Worm (Caenorhabditis elegans): Measurements from ENCODE around the gene ZK792.1.

ZK792.1 gene

ce11 chrIV:11646908-11647307 lies 12.7 kb upstream of the ZK792.1 start:
- no peak for TF ChIP-seq tra-4 (tag; optimal IDR thresholded peaks at IDR 0.05)
- TF ChIP-seq scrt-1 (GFP tag; IDR thresholded peaks at IDR 0.05): no peak
- no peak for TF ChIP-seq sea-1 (GFP tag; conservative IDR thresholded peaks at IDR 0.05)
- no peak for TF ChIP-seq hmg-4 (GFP tag; optimal IDR thresholded peaks at IDR 0.05)
- TF ChIP-seq hmbx-1 (tag; optimal IDR thresholded peaks at IDR 0.05): no peak
- no peak for TF ChIP-seq ceh-13 (GFP tag; optimal IDR thresholded peaks at IDR 0.05)
- TF ChIP-seq ceh-36 (tag; optimal IDR thresholded peaks at IDR 0.05): no peak
- TF ChIP-seq hnd-1 (tag; optimal IDR thresholded peaks at IDR 0.05): no peak
- no peak for TF ChIP-seq flt-1 (GFP tag; IDR thresholded peaks at IDR 0.05)
- TF ChIP-seq B0310.2 (tag; optimal IDR thresholded peaks at IDR 0.05): no peak
- no peak for TF ChIP-seq aly-1 (tag; optimal IDR thresholded peaks at IDR 0.05)
- no peak for TF ChIP-seq tbx-37 (GFP tag; conservative IDR thresholded peaks at IDR 0.05)
- TF ChIP-seq ets-7 (tag; optimal IDR thresholded peaks at IDR 0.05): no peak
- no peak for TF ChIP-seq ama-1 (optimal IDR thresholded peaks at IDR 0.05)
- TF ChIP-seq tbx-11 (GFP tag; IDR thresholded peaks at IDR 0.05): no peak
- no peak for TF ChIP-seq pes-1 (GFP tag; IDR thresholded peaks at IDR 0.05)

ce11 chrIV:11649031-11649430 lies 10.6 kb upstream of the ZK792.1 start, which contains the start of gene ZK809.8:
Gene ZK809.8 (minus strand): TSS chrIV:11649064.
- no peak for TF ChIP-seq hmbx-1 (tag; optimal IDR thresholded peaks at IDR 0.05)
- TF ChIP-seq F13C5.2 (tag; optimal IDR thresholded peaks at IDR 0.05): no peak
- TF ChIP-seq ama-1 (optimal IDR thresholded peaks at IDR 0.05): no peak
- no peak for TF ChIP-seq tra-4 (tag; optimal IDR thresholded peaks at IDR 0.05)
- TF ChIP-seq sea-1 (GFP tag; conservative IDR thresholded peaks at IDR 0.05): no peak
- TF ChIP-seq scrt-1 (GFP tag; IDR thresholded peaks at IDR 0.05): no peak
- no peak for TF ChIP-seq aly-1 (tag; optimal IDR thresholded peaks at IDR 0.05)
- no peak for TF ChIP-seq hmg-4 (GFP tag; optimal IDR thresholded peaks at IDR 0.05)
- TF ChIP-seq ceh-13 (GFP tag; optimal IDR thresholded peaks at IDR 0.05): no peak

DNA sequence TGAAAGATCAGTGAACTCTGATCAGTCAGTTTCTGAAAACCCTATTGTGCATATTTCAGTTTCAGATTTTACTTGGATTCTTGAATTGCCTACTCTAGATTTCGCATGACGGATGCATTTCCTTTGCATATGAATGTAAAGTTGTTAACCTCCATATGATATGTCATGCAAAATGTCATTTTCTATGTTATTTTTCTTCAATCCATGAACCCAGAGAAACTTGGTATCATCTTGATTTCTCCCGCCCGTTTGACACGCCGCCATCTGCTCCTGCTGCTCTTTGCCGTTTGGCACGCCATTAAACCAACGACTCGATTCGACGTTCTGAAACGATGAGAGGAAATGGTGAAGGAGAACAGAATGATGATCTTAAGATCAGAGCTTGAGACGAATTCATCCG lies 9.3 kb upstream of the ZK792.1 start:
- no peak for TF ChIP-seq pes-1 (GFP tag; IDR thresholded peaks at IDR 0.05)
- TF ChIP-seq hmg-4 (GFP tag; optimal IDR thresholded peaks at IDR 0.05): no peak
- TF ChIP-seq scrt-1 (GFP tag; IDR thresholded peaks at IDR 0.05): no peak
- no peak for TF ChIP-seq aly-1 (tag; optimal IDR thresholded peaks at IDR 0.05)
- no peak for TF ChIP-seq F13C5.2 (tag; optimal IDR thresholded peaks at IDR 0.05)
- TF ChIP-seq ama-1 (optimal IDR thresholded peaks at IDR 0.05): no peak
- no peak for TF ChIP-seq hmbx-1 (tag; optimal IDR thresholded peaks at IDR 0.05)
- TF ChIP-seq B0310.2 (tag; optimal IDR thresholded peaks at IDR 0.05): no peak
- TF ChIP-seq tra-4 (tag; optimal IDR thresholded peaks at IDR 0.05): no peak
- TF ChIP-seq ets-7 (tag; optimal IDR thresholded peaks at IDR 0.05): no peak
- TF ChIP-seq ceh-13 (GFP tag; optimal IDR thresholded peaks at IDR 0.05): no peak
- no peak for TF ChIP-seq flt-1 (GFP tag; IDR thresholded peaks at IDR 0.05)
- TF ChIP-seq ceh-36 (tag; optimal IDR thresholded peaks at IDR 0.05): no peak

ce11 chrIV:11651965-11652453 lies 7.6 kb upstream of the ZK792.1 start, which contains the start of the genes acl-3 and ndub-6:
Gene acl-3 (minus strand): TSS chrIV:11652023.
Gene ndub-6 (plus strand): TSS chrIV:11652403.
- no peak for TF ChIP-seq sea-1 (GFP tag; conservative IDR thresholded peaks at IDR 0.05)
- no peak for TF ChIP-seq hmbx-1 (tag; optimal IDR thresholded peaks at IDR 0.05)
- TF ChIP-seq flt-1 (GFP tag; IDR thresholded peaks at IDR 0.05): no peak
- no peak for TF ChIP-seq F13C5.2 (tag; optimal IDR thresholded peaks at IDR 0.05)
- no peak for TF ChIP-seq ets-7 (tag; optimal IDR thresholded peaks at IDR 0.05)
- no peak for TF ChIP-seq B0310.2 (tag; optimal IDR thresholded peaks at IDR 0.05)
- TF ChIP-seq pes-1 (GFP tag; IDR thresholded peaks at IDR 0.05): no peak
- TF ChIP-seq ama-1 (optimal IDR thresholded peaks at IDR 0.05): no peak
- TF ChIP-seq tbx-37 (GFP tag; conservative IDR thresholded peaks at IDR 0.05): no peak

DNA sequence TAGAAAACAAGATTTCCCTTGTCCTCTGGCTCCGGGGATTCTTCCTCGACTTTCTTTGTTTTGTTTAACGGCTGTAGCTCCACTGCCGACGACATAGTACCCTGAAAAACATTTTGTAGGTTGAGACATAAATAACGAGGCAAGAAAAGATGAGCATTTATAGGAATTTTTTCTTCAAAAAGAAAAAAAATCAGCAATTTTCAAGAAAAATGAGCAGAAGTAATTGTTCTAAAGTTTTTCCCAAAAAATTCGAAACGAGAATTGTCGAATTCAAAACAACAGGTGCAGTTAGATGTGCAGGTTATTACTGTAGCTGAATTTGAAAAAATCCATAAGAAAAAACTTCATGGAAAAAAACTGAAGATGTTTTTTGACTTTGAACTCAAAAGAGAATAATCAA lies 4.3 kb upstream of the ZK792.1 start, which contains the start of gene ent-1:
ent-1 (minus strand) TSS at position 101 of the 400 bp plus-strand sequence.
- TF ChIP-seq ets-7 (tag; optimal IDR thresholded peaks at IDR 0.05) (no peak), tra-4 (tag; optimal IDR thresholded peaks at IDR 0.05) (no peak), hnd-1 (tag; optimal IDR thresholded peaks at IDR 0.05) (no peak), sea-1 (GFP tag; conservative IDR thresholded peaks at IDR 0.05) (no peak), aly-1 (tag; optimal IDR thresholded peaks at IDR 0.05) (no peak), scrt-1 (GFP tag; IDR thresholded peaks at IDR 0.05) (no peak), hmg-4 (GFP tag; optimal IDR thresholded peaks at IDR 0.05) (no peak)

DNA sequence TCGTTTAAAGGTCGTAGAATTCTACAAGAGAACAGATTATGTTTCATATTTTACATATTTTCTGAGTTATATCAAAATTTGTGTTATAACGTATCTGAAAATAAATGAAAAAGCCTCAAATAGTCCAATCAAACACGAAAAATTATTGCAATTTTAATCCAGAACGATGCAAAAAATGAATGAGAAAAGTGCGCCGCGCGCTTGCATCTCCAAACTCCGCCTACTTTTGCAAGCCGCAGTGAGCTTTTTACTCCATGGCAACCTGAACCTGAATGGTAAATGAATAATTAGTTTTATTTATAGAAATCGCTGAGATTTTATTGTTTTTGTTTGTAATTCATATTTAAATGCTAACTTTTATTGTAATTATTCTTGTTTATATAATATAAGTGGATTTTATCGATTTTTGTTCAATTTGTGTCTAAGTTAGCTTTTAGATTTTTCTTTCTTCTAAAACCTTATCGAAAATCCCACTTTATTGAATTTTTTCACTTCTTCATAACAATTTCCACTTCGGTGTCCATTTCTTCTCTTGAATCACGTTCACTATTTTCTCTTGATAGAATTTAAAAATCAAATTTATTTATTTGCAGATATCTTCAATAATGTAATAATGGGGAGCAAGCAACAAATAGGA lies 3.4 kb upstream of the ZK792.1 start, which contains the start of gene ZK809.5:
ZK809.5 (plus strand) TSS at position 587 of the 637 bp plus-strand sequence.
- TF ChIP-seq ama-1 (optimal IDR thresholded peaks at IDR 0.05) (no peak), scrt-1 (GFP tag; IDR thresholded peaks at IDR 0.05) (no peak), hmg-4 (GFP tag; optimal IDR thresholded peaks at IDR 0.05) (no peak), tbx-37 (GFP tag; conservative IDR thresholded peaks at IDR 0.05) (no peak), hmbx-1 (tag; optimal IDR thresholded peaks at IDR 0.05) (no peak), hnd-1 (tag; optimal IDR thresholded peaks at IDR 0.05) (no peak), ceh-36 (tag; optimal IDR thresholded peaks at IDR 0.05) (no peak), tra-4 (tag; optimal IDR thresholded peaks at IDR 0.05) (no peak), tbx-11 (GFP tag; IDR thresholded peaks at IDR 0.05) (no peak), F13C5.2 (tag; optimal IDR thresholded peaks at IDR 0.05) (no peak), ceh-13 (GFP tag; optimal IDR thresholded peaks at IDR 0.05) (no peak), aly-1 (tag; optimal IDR thresholded peaks at IDR 0.05) (no peak), pes-1 (GFP tag; IDR thresholded peaks at IDR 0.05) (no peak)

DNA sequence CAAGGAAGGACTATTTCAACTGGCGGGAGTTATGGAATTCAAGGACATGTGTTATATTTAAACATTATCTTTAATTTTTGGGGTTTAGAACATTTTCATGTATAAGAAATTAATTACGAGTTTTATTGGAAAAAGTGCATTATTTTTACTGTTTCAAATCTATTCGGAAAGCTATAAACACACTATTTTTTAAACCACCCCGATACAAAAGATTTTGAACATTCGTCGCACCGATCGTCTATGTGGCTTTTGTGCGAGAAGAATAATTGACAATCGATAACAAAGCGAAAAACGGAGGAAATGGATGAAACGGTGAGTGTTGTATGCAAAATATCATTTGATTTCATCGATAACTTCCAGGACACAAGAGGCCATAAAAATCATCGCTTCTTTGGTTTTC lies 5.4 kb downstream of the ZK792.1 start, which contains the start of gene ZK809.9:
ZK809.9 (plus strand) TSS at position 301 of the 400 bp plus-strand sequence.
- TF ChIP-seq ama-1 (optimal IDR thresholded peaks at IDR 0.05) (no peak), ets-7 (tag; optimal IDR thresholded peaks at IDR 0.05) (no peak), tra-4 (tag; optimal IDR thresholded peaks at IDR 0.05) (no peak), hmbx-1 (tag; optimal IDR thresholded peaks at IDR 0.05) (no peak), scrt-1 (GFP tag; IDR thresholded peaks at IDR 0.05) (no peak), sea-1 (GFP tag; conservative IDR thresholded peaks at IDR 0.05) (no peak), ceh-13 (GFP tag; optimal IDR thresholded peaks at IDR 0.05) (no peak), F13C5.2 (tag; optimal IDR thresholded peaks at IDR 0.05) (no peak), hnd-1 (tag; optimal IDR thresholded peaks at IDR 0.05) (no peak), flt-1 (GFP tag; IDR thresholded peaks at IDR 0.05) (no peak), tbx-11 (GFP tag; IDR thresholded peaks at IDR 0.05) (no peak), tbx-37 (GFP tag; conservative IDR thresholded peaks at IDR 0.05) (no peak), ceh-36 (tag; optimal IDR thresholded peaks at IDR 0.05) (no peak)

Data from whole organism, early embryonic.